Fruit fly (Drosophila melanogaster) whole organism, embryonic: ENCODE results near the gene CG17010.

Source experiments
- CG10209 ChIP-seq: fragments of 200-800 bp; sonication (Bioruptor generic); optimal IDR thresholded peaks from 3 replicates; lab custom pipeline; 2017; ENCODE audit warnings: missing biosample characterization, mild to moderate bottlenecking, missing genetic modification characterization, missing genetic modification reagents
- CG10366 ChIP-seq: fragments of 200-800 bp; sonication (Bioruptor generic); IDR thresholded peaks from 2 replicates; pipeline ENCODE4 v1.3.6; 2022; ENCODE audit warnings: missing biosample characterization, missing genetic modification characterization
- CG10565 ChIP-seq: fragments of 200-800 bp; sonication (Bioruptor generic); optimal IDR thresholded peaks from 3 replicates; lab custom pipeline; 2016; ENCODE audit warnings: missing biosample characterization, mild to moderate bottlenecking, missing genetic modification characterization
- CG1233 ChIP-seq: fragments of 200-800 bp; sonication (Bioruptor generic); optimal IDR thresholded peaks from 4 replicates; lab custom pipeline; 2018; ENCODE audit warnings: missing biosample characterization, mild to moderate bottlenecking, missing genetic modification characterization
- CG12659 ChIP-seq: fragments of 200-800 bp; sonication (Bioruptor generic); optimal IDR thresholded peaks from 3 replicates; lab custom pipeline; 2017; ENCODE audit warnings: mild to moderate bottlenecking, missing biosample characterization, missing genetic modification reagents, missing genetic modification characterization
- CG12769 ChIP-seq: fragments of 200-800 bp; sonication (Bioruptor generic); optimal IDR thresholded peaks from 2 replicates; lab custom pipeline; 2019; ENCODE audit warnings: missing biosample characterization, mild to moderate bottlenecking, missing genetic modification characterization, moderate library complexity
- CG13287 ChIP-seq: fragments of 200-800 bp; sonication (Bioruptor generic); IDR thresholded peaks from 2 replicates; pipeline ENCODE4 v1.3.6; 2022; ENCODE audit warnings: missing biosample characterization, missing genetic modification characterization; ENCODE audit not compliant: partially characterized antibody
- CG13424 ChIP-seq: fragments of 200-800 bp; sonication (Bioruptor generic); optimal IDR thresholded peaks from 2 replicates; lab custom pipeline; 2019; ENCODE audit warnings: missing biosample characterization, mild to moderate bottlenecking, missing genetic modification characterization, moderate library complexity
- CG14667 ChIP-seq: fragments of 200-800 bp; sonication (Bioruptor generic); IDR thresholded peaks from 2 replicates; pipeline ENCODE4 v1.3.6; 2022; ENCODE audit warnings: missing biosample characterization, missing genetic modification characterization
- CG15479 ChIP-seq: fragments of 200-800 bp; sonication (Bioruptor generic); optimal IDR thresholded peaks from 3 replicates; lab custom pipeline; 2019; ENCODE audit warnings: missing biosample characterization, mild to moderate bottlenecking, missing genetic modification characterization, moderate library complexity
- CG15601 ChIP-seq: fragments of 200-800 bp; sonication (Bioruptor generic); optimal IDR thresholded peaks from 3 replicates; lab custom pipeline; 2019; ENCODE audit warnings: missing biosample characterization, mild to moderate bottlenecking, missing genetic modification characterization, moderate library complexity
- CG1603 ChIP-seq: fragments of 200-800 bp; sonication (Bioruptor generic); optimal IDR thresholded peaks from 2 replicates; lab custom pipeline; 2019; ENCODE audit warnings: missing biosample characterization, mild to moderate bottlenecking, missing genetic modification characterization, moderate library complexity
- CG16815 ChIP-seq: fragments of 200-800 bp; sonication (Bioruptor generic); optimal IDR thresholded peaks from 3 replicates; lab custom pipeline; 2017; ENCODE audit warnings: missing biosample characterization, mild to moderate bottlenecking, missing genetic modification characterization
- CG17359 ChIP-seq: fragments of 200-800 bp; sonication (Bioruptor generic); optimal IDR thresholded peaks from 3 replicates; lab custom pipeline; 2018; ENCODE audit warnings: missing biosample characterization, mild to moderate bottlenecking, missing genetic modification characterization, moderate library complexity
- CG2120 ChIP-seq: fragments of 200-800 bp; sonication (Bioruptor generic); optimal IDR thresholded peaks from 3 replicates; lab custom pipeline; 2016; ENCODE audit warnings: missing biosample characterization, missing genetic modification characterization
- CG2678 ChIP-seq: fragments of 200-800 bp; sonication (Bioruptor generic); optimal IDR thresholded peaks from 3 replicates; lab custom pipeline; 2019; ENCODE audit warnings: missing biosample characterization, mild to moderate bottlenecking, missing genetic modification characterization, moderate library complexity
- CG31441 ChIP-seq: fragments of 200-800 bp; sonication (Bioruptor generic); IDR thresholded peaks from 2 replicates; pipeline ENCODE4 v1.3.6; 2022; ENCODE audit warnings: missing biosample characterization, missing genetic modification characterization
- CG5180 ChIP-seq: fragments of 200-800 bp; sonication (Bioruptor generic); optimal IDR thresholded peaks from 3 replicates; lab custom pipeline; 2017; ENCODE audit warnings: missing biosample characterization, missing genetic modification characterization, mild to moderate bottlenecking, moderate library complexity, missing genetic modification reagents
- CG6689 ChIP-seq: fragments of 200-800 bp; sonication (Bioruptor generic); IDR thresholded peaks from 2 replicates; pipeline ENCODE4 v1.3.6; 2022; ENCODE audit warnings: missing biosample characterization, missing genetic modification characterization
- CG7556 ChIP-seq: fragments of 200-800 bp; sonication (Bioruptor generic); optimal IDR thresholded peaks from 2 replicates; lab custom pipeline; 2017; ENCODE audit warnings: missing biosample characterization, mild to moderate bottlenecking, missing genetic modification characterization
- CG7839 ChIP-seq: fragments of 200-800 bp; sonication (Bioruptor generic); optimal IDR thresholded peaks from 3 replicates; lab custom pipeline; 2018; ENCODE audit warnings: missing biosample characterization, mild to moderate bottlenecking, missing genetic modification characterization, moderate library complexity
- CG8388 ChIP-seq: fragments of 200-800 bp; sonication (Bioruptor generic); optimal IDR thresholded peaks from 2 replicates; lab custom pipeline; 2019; ENCODE audit warnings: missing biosample characterization, mild to moderate bottlenecking, missing genetic modification characterization, moderate library complexity
- CG8765 ChIP-seq: fragments of 200-800 bp; sonication (Bioruptor generic); IDR thresholded peaks from 2 replicates; pipeline ENCODE4 v1.3.6; 2022; ENCODE audit warnings: missing biosample characterization, missing genetic modification characterization
- CG9797 ChIP-seq: fragments of 200-800 bp; sonication (Bioruptor generic); optimal IDR thresholded peaks from 3 replicates; lab custom pipeline; 2018; ENCODE audit warnings: missing biosample characterization, mild to moderate bottlenecking, missing genetic modification characterization
- CTCF ChIP-seq: fragments of 200-800 bp; sonication (Bioruptor generic); optimal IDR thresholded peaks from 2 replicates; lab custom pipeline; 2017; ENCODE audit warnings: missing biosample characterization, mild to moderate bottlenecking, missing genetic modification characterization, moderate library complexity
- CoRest ChIP-seq: fragments of 200-800 bp; sonication (Bioruptor generic); optimal IDR thresholded peaks from 3 replicates; lab custom pipeline; 2018; ENCODE audit warnings: missing biosample characterization, mild to moderate bottlenecking, missing genetic modification characterization, moderate library complexity
- Elba2 ChIP-seq: fragments of 200-800 bp; sonication (Bioruptor generic); optimal IDR thresholded peaks from 3 replicates; lab custom pipeline; 2016; ENCODE audit warnings: missing biosample characterization, missing genetic modification characterization
- Fer1 ChIP-seq: fragments of 200-800 bp; sonication (Bioruptor generic); optimal IDR thresholded peaks from 2 replicates; lab custom pipeline; 2017; ENCODE audit warnings: missing biosample characterization, mild to moderate bottlenecking, missing genetic modification characterization
- GATAe ChIP-seq: fragments of 200-800 bp; sonication (Bioruptor generic); conservative IDR thresholded peaks from 2 replicates; pipeline ENCODE4 v1.3.6; 2022; ENCODE audit warnings: missing biosample characterization, missing genetic modification characterization
- HmgD ChIP-seq: fragments of 200-800 bp; sonication (Bioruptor generic); optimal IDR thresholded peaks from 3 replicates; lab custom pipeline; 2016; ENCODE audit warnings: missing biosample characterization, missing genetic modification characterization
- Hmx ChIP-seq: fragments of 200-800 bp; sonication (Bioruptor generic); optimal IDR thresholded peaks from 2 replicates; lab custom pipeline; 2016; ENCODE audit warnings: missing biosample characterization, missing genetic modification characterization
- Hr51 ChIP-seq, 2 experiments: fragments of 200-800 bp; sonication (Bioruptor generic); optimal IDR thresholded peaks; 2 replicates in 1 of 2; 3 replicates in 1 of 2; lab custom pipeline; 2016 to 2018; ENCODE audit warnings: missing biosample characterization in 2 of 2, missing genetic modification characterization in 2 of 2, mild to moderate bottlenecking in 1 of 2, moderate library complexity in 1 of 2
- MTF-1 ChIP-seq: fragments of 200-800 bp; sonication (Bioruptor generic); optimal IDR thresholded peaks from 2 replicates; lab custom pipeline; 2018; ENCODE audit warnings: missing biosample characterization, mild to moderate bottlenecking, missing genetic modification characterization, borderline replicate concordance
- Oli ChIP-seq: fragments of 200-800 bp; sonication (Bioruptor generic); optimal IDR thresholded peaks from 2 replicates; lab custom pipeline; 2018; ENCODE audit warnings: missing biosample characterization, mild to moderate bottlenecking, missing genetic modification characterization, moderate library complexity
- Sox102F ChIP-seq: fragments of 200-800 bp; sonication (Bioruptor generic); optimal IDR thresholded peaks from 2 replicates; lab custom pipeline; 2018; ENCODE audit warnings: missing biosample characterization, mild to moderate bottlenecking, missing genetic modification characterization, moderate library complexity
- YL-1 ChIP-seq: fragments of 200-800 bp; sonication (Bioruptor generic); optimal IDR thresholded peaks from 3 replicates; lab custom pipeline; 2017; ENCODE audit warnings: missing biosample characterization, mild to moderate bottlenecking, missing genetic modification characterization
- ash1 ChIP-seq: fragments of 200-800 bp; sonication (Bioruptor generic); optimal IDR thresholded peaks from 2 replicates; lab custom pipeline; 2018; ENCODE audit warnings: missing biosample characterization, mild to moderate bottlenecking, missing genetic modification characterization
- dmrt11E ChIP-seq: fragments of 200-800 bp; sonication (Bioruptor generic); optimal IDR thresholded peaks from 3 replicates; lab custom pipeline; 2018; ENCODE audit warnings: missing biosample characterization, mild to moderate bottlenecking, missing genetic modification characterization, moderate library complexity
- dmrt99B ChIP-seq: fragments of 200-800 bp; sonication (Bioruptor generic); optimal IDR thresholded peaks from 2 replicates; lab custom pipeline; 2018; ENCODE audit warnings: missing biosample characterization, mild to moderate bottlenecking, missing genetic modification characterization, moderate library complexity
- fd3F ChIP-seq: fragments of 200-800 bp; sonication (Bioruptor generic); optimal IDR thresholded peaks from 2 replicates; lab custom pipeline; 2018; ENCODE audit warnings: missing biosample characterization, mild to moderate bottlenecking, missing genetic modification characterization, moderate library complexity
- fd96Cb ChIP-seq: fragments of 200-800 bp; sonication (Bioruptor generic); optimal IDR thresholded peaks from 2 replicates; lab custom pipeline; 2018; ENCODE audit warnings: missing biosample characterization, mild to moderate bottlenecking, missing genetic modification characterization, moderate library complexity
- grau ChIP-seq: fragments of 200-800 bp; optimal IDR thresholded peaks from 3 replicates; lab custom pipeline; 2019; ENCODE audit warnings: missing biosample characterization, mild to moderate bottlenecking, missing genetic modification characterization, moderate library complexity
- grn ChIP-seq: fragments of 200-800 bp; sonication (Bioruptor generic); optimal IDR thresholded peaks from 3 replicates; lab custom pipeline; 2017; ENCODE audit warnings: missing biosample characterization, missing genetic modification characterization
- gsb-n ChIP-seq: fragments of 200-800 bp; sonication (Bioruptor generic); optimal IDR thresholded peaks from 3 replicates; lab custom pipeline; 2018; ENCODE audit warnings: missing biosample characterization, mild to moderate bottlenecking, missing genetic modification characterization
- lbe ChIP-seq: fragments of 200-800 bp; sonication (Bioruptor generic); optimal IDR thresholded peaks from 2 replicates; lab custom pipeline; 2016; ENCODE audit warnings: missing biosample characterization, mild to moderate bottlenecking, missing genetic modification characterization
- odd ChIP-seq: fragments of 200-800 bp; sonication (Bioruptor generic); optimal IDR thresholded peaks from 2 replicates; lab custom pipeline; 2017; ENCODE audit warnings: missing biosample characterization, mild to moderate bottlenecking, missing genetic modification characterization
- sd ChIP-seq: fragments of 200-800 bp; sonication (Bioruptor generic); optimal IDR thresholded peaks from 3 replicates; lab custom pipeline; 2018; ENCODE audit warnings: missing biosample characterization, mild to moderate bottlenecking, missing genetic modification characterization, moderate library complexity
- trem ChIP-seq: fragments of 200-800 bp; optimal IDR thresholded peaks from 3 replicates; lab custom pipeline; 2019; ENCODE audit warnings: missing biosample characterization, mild to moderate bottlenecking, missing genetic modification characterization, moderate library complexity

CG17010 gene

DNA sequence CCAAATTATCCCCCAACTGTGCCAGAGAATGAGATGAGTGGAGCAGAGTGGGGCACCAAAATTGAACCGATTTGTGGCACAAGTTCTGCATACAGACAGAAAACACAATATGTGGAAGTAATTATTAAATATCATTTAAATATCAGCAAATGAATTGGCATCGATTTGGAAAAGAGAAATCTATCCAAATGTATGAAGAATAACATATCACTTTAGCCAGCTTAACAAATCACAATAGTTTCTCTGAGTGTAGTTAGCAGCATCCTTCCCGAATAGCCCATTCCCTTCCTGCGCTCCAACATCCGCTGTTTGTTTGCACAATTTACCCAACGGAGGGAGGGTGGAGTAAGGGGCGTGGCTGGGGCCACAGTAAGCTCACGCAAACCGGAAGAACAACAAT, 41.4 kb upstream of the CG17010 start (continued):
- TF ChIP-seq CG9797 (GFP tag; lab: Kevin White, UChicago): no peak
- no peak for TF ChIP-seq Hmx (GFP tag; lab: Kevin White, UChicago)
- TF ChIP-seq, all 482 proteins: peak for 27

DNA sequence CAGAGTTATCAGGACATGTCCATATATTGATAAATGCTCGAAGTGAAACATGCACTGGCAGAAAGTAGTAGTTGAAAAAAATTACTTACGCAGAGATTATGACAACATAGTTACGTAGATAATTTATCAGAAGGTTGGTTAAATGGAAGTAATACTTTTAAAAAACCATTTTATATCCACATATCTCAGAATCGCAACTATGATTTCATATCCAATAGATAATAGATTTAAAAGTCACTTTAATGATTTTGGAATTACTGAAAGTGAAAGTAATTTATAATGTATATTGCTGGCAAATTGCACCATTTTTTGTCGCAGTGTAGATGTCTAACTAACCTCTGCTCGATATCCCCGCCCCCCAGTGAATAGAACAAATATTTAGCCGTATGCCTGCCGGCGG, 19.1 kb upstream of the CG17010 start:
- peak; percentile 47 for TF ChIP-seq Oli
- no peak for TF ChIP-seq CG5180 (GFP tag; lab: Kevin White, UChicago)
- no peak for TF ChIP-seq CG15479 (GFP tag; lab: Kevin White, UChicago)
- TF ChIP-seq CG6689 (GFP tag; lab: Robert Waterston, UW): peak; percentile 38; the same call in 1 of the 2 replicates
- TF ChIP-seq grau: peak; percentile 43
- peak; percentile 41 for TF ChIP-seq dmrt99B (tag; lab: Kevin White, UChicago)
- peak; percentile 49 for TF ChIP-seq CG7556 (GFP tag; lab: Kevin White, UChicago)
- peak; percentile 44 for TF ChIP-seq CoRest (tag; lab: Kevin White, UChicago)
- no peak for TF ChIP-seq MTF-1 (GFP tag; lab: Kevin White, UChicago)
- TF ChIP-seq HmgD (GFP tag; lab: Kevin White, UChicago): no peak
- peak; percentile 20 for TF ChIP-seq CG17359 (tag; lab: Kevin White, UChicago)
- peak; percentile 11 for TF ChIP-seq Fer1
- TF ChIP-seq lbe (GFP tag; lab: Kevin White, UChicago): no peak
- no peak for TF ChIP-seq CG12769 (tag; lab: Kevin White, UChicago)
- TF ChIP-seq fd96Cb: peak; percentile 19
- no peak for TF ChIP-seq CG8765 (GFP tag; lab: Robert Waterston, UW)
- TF ChIP-seq Sox102F (GFP tag; lab: Kevin White, UChicago): peak; percentile 23
- TF ChIP-seq CG10565: no peak
- peak; percentile 19 for TF ChIP-seq CG8388 (GFP tag; lab: Kevin White, UChicago)
- no peak for TF ChIP-seq ash1 (GFP tag; lab: Kevin White, UChicago)
- TF ChIP-seq CG15601 (tag; lab: Kevin White, UChicago): no peak
- TF ChIP-seq CG13424 (tag; lab: Kevin White, UChicago): peak; percentile 29
- no peak for TF ChIP-seq dmrt11E (tag; lab: Kevin White, UChicago)
- TF ChIP-seq CG1233 (GFP tag; lab: Kevin White, UChicago): peak; percentile 13
- no peak for TF ChIP-seq YL-1
- TF ChIP-seq grn (GFP tag; lab: Kevin White, UChicago): no peak
- no peak for TF ChIP-seq fd3F (GFP tag; lab: Kevin White, UChicago)
- peak; percentile 13 for TF ChIP-seq CG12659 (GFP tag; lab: Kevin White, UChicago)
- TF ChIP-seq CG10209: no peak
- TF ChIP-seq sd: no peak
- TF ChIP-seq CG2120 (GFP tag; lab: Kevin White, UChicago): peak; percentile 25
- peak; percentile 56 for TF ChIP-seq CG2678
- peak in 1 of 2 experiments; percentile 24 for TF ChIP-seq Hr51 (GFP tag; optimal IDR thresholded peaks at IDR 0.05; lab: Kevin White, UChicago)
- TF ChIP-seq CTCF (GFP tag; lab: Kevin White, UChicago): no peak
- TF ChIP-seq CG16815 (GFP tag; lab: Kevin White, UChicago): no peak
- TF ChIP-seq CG10366 (GFP tag; lab: Robert Waterston, UW): no peak
- TF ChIP-seq odd (GFP tag; lab: Kevin White, UChicago): no peak
- TF ChIP-seq CG7839 (tag; lab: Kevin White, UChicago): peak; percentile 55
- TF ChIP-seq CG31441 (GFP tag; lab: Robert Waterston, UW): peak; percentile 48; the same call in 1 of the 2 replicates
- no peak for TF ChIP-seq CG13287
- no peak for TF ChIP-seq Elba2
- peak; percentile 8 for TF ChIP-seq gsb-n (tag; lab: Kevin White, UChicago)
- no peak for TF ChIP-seq GATAe
- no peak for TF ChIP-seq CG14667 (GFP tag; lab: Robert Waterston, UW)
- peak; percentile 11 for TF ChIP-seq CG1603
- TF ChIP-seq trem (tag; lab: Kevin White, UChicago): no peak
